Worm (Caenorhabditis elegans): ENCODE measurements around the gene ant-1.3.

ant-1.3 gene

DNA sequence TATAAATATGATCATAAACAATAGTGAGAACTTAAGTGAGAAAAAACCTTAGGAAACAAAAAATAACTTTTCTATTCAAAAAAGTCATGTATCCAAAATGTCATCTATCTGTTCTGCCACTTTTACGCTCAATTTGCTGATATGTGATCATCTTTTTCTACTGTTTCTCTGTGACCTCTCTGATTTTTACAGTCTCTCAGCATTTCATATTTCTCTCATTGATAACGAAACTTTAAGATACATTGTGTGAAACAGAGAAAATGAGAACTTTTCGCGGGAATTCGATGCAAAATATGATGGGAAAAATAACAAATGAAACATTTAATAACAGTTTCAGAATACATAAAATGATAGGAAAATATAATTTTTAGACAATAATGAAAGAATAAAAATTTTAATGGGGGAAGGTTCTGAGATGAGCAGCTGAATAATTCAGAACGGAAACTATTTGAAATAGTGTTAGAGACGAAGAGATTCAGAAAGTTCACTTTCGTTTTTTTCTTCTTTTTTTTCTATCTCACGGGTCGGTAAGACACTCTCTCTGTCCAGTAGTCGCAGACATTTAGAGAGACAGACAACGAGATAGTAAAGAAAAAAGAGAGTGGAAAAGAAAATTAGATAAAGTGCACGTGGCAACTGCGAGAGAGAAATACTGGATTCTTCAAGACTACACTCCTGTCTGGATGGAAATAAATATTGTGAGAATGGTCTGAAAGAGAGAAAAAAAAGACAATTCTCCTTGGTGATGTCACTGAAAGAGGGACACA, 31.7 kb downstream of the ant-1.3 start (continued):
- TF ChIP-seq snu-23 (GFP tag; optimal IDR thresholded peaks at IDR 0.05) (peak; percentile 80), ceh-88 (GFP tag; IDR thresholded peaks at IDR 0.05) (no peak), unc-30 (tag; optimal IDR thresholded peaks at IDR 0.05) (no peak), nhr-237 (tag; optimal IDR thresholded peaks at IDR 0.05) (peak; percentile 17), mab-9 (GFP tag; IDR thresholded peaks at IDR 0.05) (no peak), pqm-1 (tag; optimal IDR thresholded peaks at IDR 0.05) (peak; percentile 30), swsn-7 (tag; optimal IDR thresholded peaks at IDR 0.05) (peak; percentile 69), mdl-1 (tag; optimal IDR thresholded peaks at IDR 0.05) (peak; percentile 94 to 95), egl-27 (tag; optimal IDR thresholded peaks at IDR 0.05) (peak; percentile 1 to 23), lin-15B (tag; optimal IDR thresholded peaks at IDR 0.05) (no peak), isw-1 (GFP tag; IDR thresholded peaks at IDR 0.05) (peak; percentile 32; the same call in 1 of the 2 replicates), C16A3.4 (tag; optimal IDR thresholded peaks at IDR 0.05) (peak; percentile 17), blmp-1 (tag; optimal IDR thresholded peaks at IDR 0.05) (peak; percentile 94), lin-13 (GFP tag; optimal IDR thresholded peaks at IDR 0.05) (peak; percentile 28), ceh-63 (GFP tag; optimal IDR thresholded peaks at IDR 0.05) (no peak), lin-39 (tag; optimal IDR thresholded peaks at IDR 0.05) (no peak), C34B4.2 (tag; optimal IDR thresholded peaks at IDR 0.05) (no peak), aha-1 (tag; optimal IDR thresholded peaks at IDR 0.05) (no peak), skn-1 (tag; optimal IDR thresholded peaks at IDR 0.05) (peak; percentile 67), unc-62 (GFP tag; optimal IDR thresholded peaks at IDR 0.05) (no peak), egl-13 (tag; optimal IDR thresholded peaks at IDR 0.05) (peak; percentile 43), hlh-17 (GFP tag; optimal IDR thresholded peaks at IDR 0.05; ENCODE audit: borderline replicate concordance) (no peak), hpl-2 (GFP tag; optimal IDR thresholded peaks at IDR 0.05) (no peak), nhr-47 (tag; optimal IDR thresholded peaks at IDR 0.05) (peak; percentile 77), lsy-2 (tag; optimal IDR thresholded peaks at IDR 0.05) (peak; percentile 74 to 84), dsc-1 (tag; optimal IDR thresholded peaks at IDR 0.05) (peak; percentile 60), lin-35 (GFP tag; optimal IDR thresholded peaks at IDR 0.05) (peak; percentile 55 to 71), grh-1 (GFP tag; IDR thresholded peaks at IDR 0.05) (0 out of 2 replicates have a peak, but pooled peaks have one; percentile 31), F16B12.6 (tag; optimal IDR thresholded peaks at IDR 0.05) (no peak), ets-5 (GFP tag; IDR thresholded peaks at IDR 0.05) (no peak), Y116A8C.19 (tag; optimal IDR thresholded peaks at IDR 0.05; ENCODE audit: borderline replicate concordance) (no peak), nhr-85 (tag) (peak; percentile 87), tbx-2 (tag; optimal IDR thresholded peaks at IDR 0.05) (peak; percentile 68), rnt-1 (tag; optimal IDR thresholded peaks at IDR 0.05) (peak; percentile 81), nhr-11 (tag; optimal IDR thresholded peaks at IDR 0.05) (peak; percentile 65), nhr-12 (tag; optimal IDR thresholded peaks at IDR 0.05) (no peak), ces-1 (GFP tag; optimal IDR thresholded peaks at IDR 0.05) (no peak), lir-3 (tag; optimal IDR thresholded peaks at IDR 0.05; ENCODE audit: poor library complexity) (peak; percentile 43), efl-1 (optimal IDR thresholded peaks at IDR 0.05) (peak; percentile 59 to 63), efl-1 (GFP tag; optimal IDR thresholded peaks at IDR 0.05 in 1 of 2) (peak; percentile 37 to 78), C04F5.9 (tag; optimal IDR thresholded peaks at IDR 0.05) (no peak), hlh-4 (tag; optimal IDR thresholded peaks at IDR 0.05) (no peak), aly-2 (tag; optimal IDR thresholded peaks at IDR 0.05) (no peak), ama-1 (optimal IDR thresholded peaks at IDR 0.05) (no peak), nhr-28 (tag; optimal IDR thresholded peaks at IDR 0.05) (no peak), nhr-19 (GFP tag; conservative IDR thresholded peaks at IDR 0.05) (peak; percentile 55), zip-4 (GFP tag; optimal IDR thresholded peaks at IDR 0.05) (no peak), snpc-4 (tag; optimal IDR thresholded peaks at IDR 0.05) (peak; percentile 3), nhr-90 (tag; optimal IDR thresholded peaks at IDR 0.05; ENCODE audit: poor library complexity) (peak; percentile 55), tlp-1 (tag; optimal IDR thresholded peaks at IDR 0.05) (no peak), irx-1 (tag; optimal IDR thresholded peaks at IDR 0.05) (peak; percentile 54), lin-14 (GFP tag; optimal IDR thresholded peaks at IDR 0.05) (peak; percentile 95), unc-130 (tag; optimal IDR thresholded peaks at IDR 0.05) (no peak)
